Worm (Caenorhabditis elegans): Measurements from ENCODE around the gene tsp-14.

Gene tsp-14

DNA sequence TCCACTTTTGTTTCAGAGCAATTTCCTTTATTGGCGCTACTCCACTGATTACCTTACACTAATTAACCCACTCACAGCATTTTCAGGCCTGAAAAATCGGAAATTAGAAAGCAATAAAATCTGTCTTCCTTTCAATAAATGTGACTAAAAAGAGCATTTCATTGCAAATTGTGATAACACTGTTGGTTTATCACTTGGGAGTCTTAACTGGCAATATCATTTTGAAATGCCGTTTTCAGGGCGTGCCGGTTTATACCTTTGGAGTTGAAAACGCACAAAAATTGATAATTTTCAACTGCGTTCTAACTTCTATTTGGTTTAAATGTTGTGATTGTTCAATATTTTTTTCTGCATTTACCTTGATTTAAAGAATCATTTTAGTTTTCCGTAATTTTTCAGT, 54.5 kb downstream of the tsp-14 start, which contains the start of gene R08E3.1 (continued):
- TF ChIP-seq lsy-2 (tag; optimal IDR thresholded peaks at IDR 0.05) (no peak), nhr-102 (tag; optimal IDR thresholded peaks at IDR 0.05) (no peak), T26A8.4 (GFP tag; IDR thresholded peaks at IDR 0.05) (no peak), nhr-28 (tag; optimal IDR thresholded peaks at IDR 0.05) (peak; percentile 84), jun-1 (tag; optimal IDR thresholded peaks at IDR 0.05) (no peak), dmd-6 (GFP tag; IDR thresholded peaks at IDR 0.05) (peak; percentile 48; the same call in 1 of the 2 replicates), ceh-82 (tag; optimal IDR thresholded peaks at IDR 0.05) (no peak), hlh-11 (tag; optimal IDR thresholded peaks at IDR 0.05) (peak; percentile 58), pqm-1 (tag; optimal IDR thresholded peaks at IDR 0.05) (peak; percentile 93), tra-1 (GFP tag; IDR thresholded peaks at IDR 0.05) (no peak)

DNA sequence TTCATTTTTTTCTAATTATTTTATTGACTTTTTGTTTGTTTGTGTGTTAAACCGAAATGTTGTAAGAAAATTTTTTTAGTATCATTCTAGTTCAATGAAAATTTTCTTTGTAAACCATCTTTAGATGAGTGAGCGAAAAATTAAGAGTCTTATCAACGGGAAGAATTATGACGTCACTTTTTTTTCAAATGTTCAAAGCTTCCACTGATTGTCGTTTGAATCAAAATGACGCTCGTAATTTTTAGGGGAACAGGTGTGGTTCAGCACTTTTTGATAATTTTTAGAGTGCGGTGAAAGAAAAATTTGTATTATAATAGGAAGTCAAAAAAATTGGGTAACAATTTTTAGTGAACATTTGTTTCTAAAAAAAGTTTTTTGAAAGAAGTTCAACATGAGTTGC, 55.2 kb downstream of the tsp-14 start:
- no peak for TF ChIP-seq zip-2 (tag; optimal IDR thresholded peaks at IDR 0.05)
- TF ChIP-seq dmd-6 (GFP tag; IDR thresholded peaks at IDR 0.05): peak; percentile 68
- TF ChIP-seq ZK337.2 (GFP tag; IDR thresholded peaks at IDR 0.05): no peak
- no peak for TF ChIP-seq daf-16 (GFP tag; optimal IDR thresholded peaks at IDR 0.05)
- peak; percentile 22 for TF ChIP-seq daf-16 (tag; optimal IDR thresholded peaks at IDR 0.05)
- 0 out of 2 replicates have a peak, but pooled peaks have one; percentile 27 for TF ChIP-seq lin-1 (GFP tag; IDR thresholded peaks at IDR 0.05)
- TF ChIP-seq F49E8.2 (tag; optimal IDR thresholded peaks at IDR 0.05; ENCODE audit: borderline replicate concordance): no peak
- no peak for TF ChIP-seq daf-19 (GFP tag; conservative IDR thresholded peaks at IDR 0.05)
- TF ChIP-seq mdt-29 (GFP tag; IDR thresholded peaks at IDR 0.05): no peak
- TF ChIP-seq unc-39 (tag; optimal IDR thresholded peaks at IDR 0.05): no peak
- TF ChIP-seq hmg-1.1 (GFP tag; IDR thresholded peaks at IDR 0.05): no peak
- no peak for TF ChIP-seq Y48G9A.11 (GFP tag; IDR thresholded peaks at IDR 0.05)
- no peak for TF ChIP-seq pha-4 (GFP tag; IDR thresholded peaks at IDR 0.05)
- no peak for TF ChIP-seq pha-4 (tag; optimal IDR thresholded peaks at IDR 0.05)
- peak; percentile 53 for TF ChIP-seq hlh-11 (tag; optimal IDR thresholded peaks at IDR 0.05)
- TF ChIP-seq dve-1 (tag; optimal IDR thresholded peaks at IDR 0.05; ENCODE audit: insufficient read depth): peak; percentile 58
- no peak for TF ChIP-seq ceh-32 (tag; optimal IDR thresholded peaks at IDR 0.05; ENCODE audit: poor library complexity)
- TF ChIP-seq F26F4.8 (GFP tag; conservative IDR thresholded peaks at IDR 0.05): no peak
- no peak for TF ChIP-seq T20F7.1 (GFP tag; optimal IDR thresholded peaks at IDR 0.05)
- TF ChIP-seq zag-1 (tag; optimal IDR thresholded peaks at IDR 0.05): no peak
- peak; percentile 90 for TF ChIP-seq pqm-1 (tag; optimal IDR thresholded peaks at IDR 0.05)
- no peak for TF ChIP-seq nhr-102 (tag; optimal IDR thresholded peaks at IDR 0.05)
- TF ChIP-seq egl-27 (tag; optimal IDR thresholded peaks at IDR 0.05): no peak
- peak; percentile 34 for TF ChIP-seq nhr-28 (tag; optimal IDR thresholded peaks at IDR 0.05)

DNA sequence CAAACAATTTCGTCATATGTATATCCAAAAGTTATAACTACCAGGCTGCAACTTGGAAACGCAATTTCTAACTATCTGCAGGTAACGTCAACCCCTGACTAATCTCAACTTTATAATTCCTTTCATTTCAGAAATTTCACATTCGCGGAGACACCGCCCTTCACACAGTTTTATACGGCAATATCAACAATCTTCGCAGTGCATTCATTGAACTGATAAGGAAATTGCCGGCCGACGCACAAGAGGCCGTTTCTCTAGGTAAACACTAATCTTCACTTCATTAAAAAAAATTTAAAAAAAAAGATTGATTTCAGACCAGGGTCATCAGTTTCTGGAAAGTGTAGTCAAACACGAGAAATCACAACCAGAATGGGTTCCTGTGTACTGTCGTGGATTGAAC, 57.9 kb downstream of the tsp-14 start:
- no peak for TF ChIP-seq nhr-42 (GFP tag; IDR thresholded peaks at IDR 0.05)
- TF ChIP-seq Y48G9A.11 (GFP tag; IDR thresholded peaks at IDR 0.05): no peak
- no peak for TF ChIP-seq arid-1 (GFP tag; conservative IDR thresholded peaks at IDR 0.05)
- peak; percentile 45 for TF ChIP-seq mes-2 (tag; optimal IDR thresholded peaks at IDR 0.05; ENCODE audit: poor library complexity, severe bottlenecking)
- TF ChIP-seq ztf-7 (tag; optimal IDR thresholded peaks at IDR 0.05): no peak
- peak; percentile 67 for TF ChIP-seq nhr-28 (tag; optimal IDR thresholded peaks at IDR 0.05)
- peak in 1 of 2 experiments; percentile 46 for TF ChIP-seq daf-16 (GFP tag; optimal IDR thresholded peaks at IDR 0.05)
- peak; percentile 98 for TF ChIP-seq daf-16 (tag; optimal IDR thresholded peaks at IDR 0.05)
- TF ChIP-seq ces-1 (GFP tag; optimal IDR thresholded peaks at IDR 0.05): no peak
- peak; percentile 70 for TF ChIP-seq dve-1 (tag; optimal IDR thresholded peaks at IDR 0.05; ENCODE audit: insufficient read depth)
- peak; percentile 74 for TF ChIP-seq dmd-6 (GFP tag; IDR thresholded peaks at IDR 0.05)
- no peak for TF ChIP-seq Y75B8A.6 (GFP tag; IDR thresholded peaks at IDR 0.05)
- TF ChIP-seq nhr-77 (tag; optimal IDR thresholded peaks at IDR 0.05): peak; percentile 31
- peak; percentile 67 for TF ChIP-seq hlh-11 (tag; optimal IDR thresholded peaks at IDR 0.05)
- TF ChIP-seq pqm-1 (tag; optimal IDR thresholded peaks at IDR 0.05): peak; percentile 98
- TF ChIP-seq hlh-30 (tag; optimal IDR thresholded peaks at IDR 0.05; ENCODE audit: insufficient read depth): peak; percentile 26
